Worm (Caenorhabditis elegans) whole organism, mixed stage, embryonic: ENCODE measurements around the gene leo-1.

Experiments
- blmp-1 ChIP-seq: fragments of 150-350 bp; optimal IDR thresholded peaks from 2 replicates; lab custom pipeline; 2014; ENCODE audit warnings: missing biosample characterization, missing genetic modification characterization
- ceh-83 ChIP-seq: fragments of 200-800 bp; sonication (Bioruptor generic); optimal IDR thresholded peaks from 2 replicates; lab custom pipeline; 2018; ENCODE audit warnings: mild to moderate bottlenecking, missing genetic modification characterization, missing compliant biosample characterization
- ces-1 ChIP-seq: fragments of 150-350 bp; optimal IDR thresholded peaks from 2 replicates; lab custom pipeline; 2014; ENCODE audit warnings: missing biosample characterization, missing genetic modification reagents, missing genetic modification characterization
- flh-1 ChIP-seq: fragments of 200-800 bp; sonication (Bioruptor generic); optimal IDR thresholded peaks from 2 replicates; lab custom pipeline; 2018; ENCODE audit warnings: mild to moderate bottlenecking, missing genetic modification characterization, moderate library complexity, missing compliant biosample characterization
- lin-13 ChIP-seq: fragments of 150-350 bp; optimal IDR thresholded peaks from 2 replicates; lab custom pipeline; 2014; ENCODE audit warnings: missing biosample characterization, missing genetic modification characterization
- lsy-2 ChIP-seq: fragments of 150-350 bp; optimal IDR thresholded peaks from 2 replicates; lab custom pipeline; 2014; ENCODE audit warnings: missing biosample characterization, missing genetic modification characterization
- nhr-28 ChIP-seq: fragments of 150-350 bp; optimal IDR thresholded peaks from 2 replicates; lab custom pipeline; 2014; ENCODE audit warnings: missing biosample characterization, missing genetic modification characterization
- sptf-1 ChIP-seq: sonication (generic microtip); optimal IDR thresholded peaks from 2 replicates; lab custom pipeline; 2017; ENCODE audit warnings: mild to moderate bottlenecking, missing genetic modification characterization, moderate library complexity, missing compliant biosample characterization
- unc-62 ChIP-seq: fragments of 150-350 bp; optimal IDR thresholded peaks from 2 replicates; lab custom pipeline; 2014; ENCODE audit warnings: missing biosample characterization, missing genetic modification reagents, missing genetic modification characterization
- ztf-11 ChIP-seq: fragments of 150-350 bp; optimal IDR thresholded peaks from 2 replicates; lab custom pipeline; 2014; ENCODE audit warnings: missing biosample characterization, missing genetic modification characterization

DNA sequence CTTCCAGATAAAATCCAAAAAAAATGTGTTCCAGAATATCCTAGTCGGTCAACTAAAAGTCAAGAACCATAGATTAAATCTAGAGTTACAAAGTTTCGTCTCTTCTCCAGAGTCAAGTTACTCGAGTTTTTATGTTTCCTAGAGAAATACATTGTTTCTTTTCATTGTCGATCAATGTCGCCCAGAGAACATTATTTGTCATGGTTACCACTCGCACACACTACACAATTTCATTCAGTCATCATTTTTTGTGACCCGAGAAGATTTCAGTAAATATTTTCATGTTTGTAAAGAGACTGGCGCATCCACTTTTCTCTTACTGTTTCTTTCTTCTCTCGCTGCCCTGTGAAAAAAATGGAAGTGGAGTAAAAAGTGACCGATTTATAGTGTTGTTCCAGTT, 12.5 kb downstream of the leo-1 start:
- TF ChIP-seq ces-1 (GFP tag; lab: Kevin White, UChicago) (no peak), lsy-2 (no peak), sptf-1 (tag; lab: Kevin White, UChicago) (no peak), blmp-1 (tag; lab: Kevin White, UChicago) (no peak), lin-13 (tag; lab: Kevin White, UChicago) (no peak), nhr-28 (tag; lab: Kevin White, UChicago) (no peak), ceh-83 (GFP tag; lab: Kevin White, UChicago) (no peak), unc-62 (GFP tag; lab: Kevin White, UChicago) (no peak), flh-1 (GFP tag; lab: Kevin White, UChicago) (no peak), ztf-11 (tag; lab: Kevin White, UChicago) (no peak)
